Fruit fly (Drosophila melanogaster) whole organism, embryonic: ENCODE data around the gene CG43249.

Experiments used
- ATbp ChIP-seq: fragments of 200-800 bp; sonication (Bioruptor generic); optimal IDR thresholded peaks from 2 replicates; lab custom pipeline; 2017; ENCODE audit warnings: missing biosample characterization, mild to moderate bottlenecking, missing genetic modification characterization, missing genetic modification reagents
- Aef1 ChIP-seq: fragments of 200-800 bp; sonication (Bioruptor generic); IDR thresholded peaks from 3 replicates; pipeline ENCODE4 v1.3.6; 2022; ENCODE audit warnings: missing biosample characterization, missing genetic modification characterization
- Antp ChIP-seq: fragments of 200-800 bp; sonication (Bioruptor generic); optimal IDR thresholded peaks from 3 replicates; lab custom pipeline; 2016; ENCODE audit warnings: missing biosample characterization, missing genetic modification characterization
- Bdp1 ChIP-seq: fragments of 200-800 bp; sonication (Bioruptor generic); optimal IDR thresholded peaks from 3 replicates; lab custom pipeline; 2016; ENCODE audit warnings: missing biosample characterization, missing genetic modification characterization
- Blimp-1 ChIP-seq: fragments of 200-800 bp; sonication (Bioruptor generic); optimal IDR thresholded peaks from 3 replicates; lab custom pipeline; 2018; ENCODE audit warnings: missing biosample characterization, missing genetic modification characterization, mild to moderate bottlenecking, moderate library complexity, missing genetic modification reagents
- Bteb2 ChIP-seq: fragments of 200-800 bp; sonication (Bioruptor generic); optimal IDR thresholded peaks from 2 replicates; lab custom pipeline; 2016; ENCODE audit warnings: missing biosample characterization, missing genetic modification characterization
- CG10274 ChIP-seq: fragments of 200-800 bp; sonication (Bioruptor generic); optimal IDR thresholded peaks from 3 replicates; lab custom pipeline; 2017; ENCODE audit warnings: missing biosample characterization, mild to moderate bottlenecking, missing genetic modification characterization
- CG10366 ChIP-seq: fragments of 200-800 bp; sonication (Bioruptor generic); IDR thresholded peaks from 2 replicates; pipeline ENCODE4 v1.3.6; 2022; ENCODE audit warnings: missing biosample characterization, missing genetic modification characterization
- CG10431 ChIP-seq: fragments of 200-800 bp; sonication (Bioruptor generic); optimal IDR thresholded peaks from 3 replicates; lab custom pipeline; 2018; ENCODE audit warnings: missing biosample characterization, mild to moderate bottlenecking, missing genetic modification characterization
- CG10462 ChIP-seq: fragments of 200-800 bp; sonication (Bioruptor generic); optimal IDR thresholded peaks from 2 replicates; lab custom pipeline; 2016; ENCODE audit warnings: missing biosample characterization, missing genetic modification characterization
- CG11093 ChIP-seq: fragments of 200-800 bp; sonication (Bioruptor generic); IDR thresholded peaks from 3 replicates; pipeline ENCODE4 v1.3.6; 2022; ENCODE audit warnings: missing biosample characterization, missing genetic modification characterization
- CG12071 ChIP-seq: fragments of 200-800 bp; sonication (Bioruptor generic); optimal IDR thresholded peaks from 3 replicates; lab custom pipeline; 2018; ENCODE audit warnings: missing biosample characterization, mild to moderate bottlenecking, missing genetic modification characterization
- CG1233 ChIP-seq: fragments of 200-800 bp; sonication (Bioruptor generic); optimal IDR thresholded peaks from 4 replicates; lab custom pipeline; 2018; ENCODE audit warnings: missing biosample characterization, mild to moderate bottlenecking, missing genetic modification characterization
- CG15514 ChIP-seq: fragments of 200-800 bp; sonication (Bioruptor generic); optimal IDR thresholded peaks from 3 replicates; lab custom pipeline; 2017; ENCODE audit warnings: missing biosample characterization, missing genetic modification characterization, mild to moderate bottlenecking, moderate library complexity, missing genetic modification reagents
- CG1602 ChIP-seq: fragments of 200-800 bp; sonication (Bioruptor generic); optimal IDR thresholded peaks from 3 replicates; lab custom pipeline; 2016; ENCODE audit warnings: missing biosample characterization, missing genetic modification characterization
- CG2116 ChIP-seq: fragments of 200-800 bp; sonication (Bioruptor generic); optimal IDR thresholded peaks from 3 replicates; lab custom pipeline; 2018; ENCODE audit warnings: missing biosample characterization, mild to moderate bottlenecking, missing genetic modification characterization
- CG2202 ChIP-seq: fragments of 200-800 bp; sonication (Bioruptor generic); optimal IDR thresholded peaks from 2 replicates; lab custom pipeline; 2018; ENCODE audit warnings: missing biosample characterization, mild to moderate bottlenecking, missing genetic modification characterization
- CG2875 ChIP-seq: fragments of 200-800 bp; sonication (Bioruptor generic); optimal IDR thresholded peaks from 2 replicates; lab custom pipeline; 2017; ENCODE audit warnings: missing biosample characterization, mild to moderate bottlenecking, missing genetic modification characterization, missing genetic modification reagents
- CG33213 ChIP-seq: fragments of 200-800 bp; sonication (Bioruptor generic); optimal IDR thresholded peaks from 3 replicates; lab custom pipeline; 2016; ENCODE audit warnings: missing biosample characterization, missing genetic modification characterization
- CG4820 ChIP-seq: fragments of 200-800 bp; sonication (Bioruptor generic); optimal IDR thresholded peaks from 3 replicates; lab custom pipeline; 2016; ENCODE audit warnings: missing biosample characterization, missing genetic modification characterization
- CG5245 ChIP-seq: fragments of 200-800 bp; sonication (Bioruptor generic); optimal IDR thresholded peaks from 3 replicates; lab custom pipeline; 2016; ENCODE audit warnings: missing biosample characterization, missing genetic modification characterization
- CG6175 ChIP-seq: fragments of 200-800 bp; sonication (Bioruptor generic); IDR thresholded peaks from 3 replicates; pipeline ENCODE4 v1.3.6; 2022; ENCODE audit warnings: missing biosample characterization, missing genetic modification characterization
- CG6254 ChIP-seq: fragments of 200-800 bp; sonication (Bioruptor generic); optimal IDR thresholded peaks from 3 replicates; lab custom pipeline; 2017; ENCODE audit warnings: mild to moderate bottlenecking, missing biosample characterization, missing genetic modification reagents, missing genetic modification characterization
- CG7745 ChIP-seq: fragments of 200-800 bp; sonication (Bioruptor generic); optimal IDR thresholded peaks from 2 replicates; lab custom pipeline; 2018; ENCODE audit warnings: missing biosample characterization, mild to moderate bottlenecking, missing genetic modification characterization, moderate library complexity
- CG9932 ChIP-seq: fragments of 200-800 bp; sonication (Bioruptor generic); IDR thresholded peaks from 2 replicates; pipeline ENCODE4 v1.3.6; 2022; ENCODE audit warnings: missing biosample characterization, missing genetic modification characterization
- Chrac-16 ChIP-seq: fragments of 200-800 bp; sonication (Bioruptor generic); optimal IDR thresholded peaks from 3 replicates; lab custom pipeline; 2016; ENCODE audit warnings: missing biosample characterization, missing genetic modification characterization
- D19B ChIP-seq: fragments of 200-800 bp; sonication (Bioruptor generic); optimal IDR thresholded peaks from 2 replicates; lab custom pipeline; 2017; ENCODE audit warnings: missing biosample characterization, mild to moderate bottlenecking, missing genetic modification characterization
- Dbx ChIP-seq: fragments of 200-800 bp; sonication (Bioruptor generic); IDR thresholded peaks from 3 replicates; pipeline ENCODE4 v1.3.6; 2022; ENCODE audit warnings: missing biosample characterization, missing genetic modification characterization
- Dip3 ChIP-seq: fragments of 200-800 bp; sonication (Bioruptor generic); optimal IDR thresholded peaks from 3 replicates; lab custom pipeline; 2016; ENCODE audit warnings: missing biosample characterization, missing genetic modification characterization
- Drgx ChIP-seq: fragments of 200-800 bp; sonication (Bioruptor generic); IDR thresholded peaks from 2 replicates; pipeline ENCODE4 v1.3.6; 2022; ENCODE audit warnings: missing biosample characterization, missing genetic modification characterization
- HLH3B ChIP-seq: fragments of 200-800 bp; sonication (Bioruptor generic); IDR thresholded peaks from 2 replicates; pipeline ENCODE4 v1.3.6; 2022; ENCODE audit warnings: missing biosample characterization, missing genetic modification characterization
- HLHmδ ChIP-seq: fragments of 200-800 bp; sonication (Bioruptor generic); optimal IDR thresholded peaks from 2 replicates; lab custom pipeline; 2018; ENCODE audit warnings: missing biosample characterization, mild to moderate bottlenecking, missing genetic modification characterization, moderate library complexity
- Kr ChIP-seq: fragments of 200-800 bp; sonication (Bioruptor generic); optimal IDR thresholded peaks from 2 replicates; lab custom pipeline; 2017; ENCODE audit warnings: missing biosample characterization, mild to moderate bottlenecking, missing genetic modification characterization
- Lhr ChIP-seq: fragments of 200-800 bp; sonication (Bioruptor generic); optimal IDR thresholded peaks from 3 replicates; lab custom pipeline; 2017; ENCODE audit warnings: mild to moderate bottlenecking, missing biosample characterization, missing genetic modification reagents, missing genetic modification characterization
- MESR4 ChIP-seq: fragments of 200-800 bp; sonication (Bioruptor generic); optimal IDR thresholded peaks from 2 replicates; lab custom pipeline; 2018; ENCODE audit warnings: missing biosample characterization, mild to moderate bottlenecking, missing genetic modification characterization, moderate library complexity
- NC2β ChIP-seq: fragments of 200-800 bp; sonication (Bioruptor generic); optimal IDR thresholded peaks from 2 replicates; lab custom pipeline; 2016; ENCODE audit warnings: missing biosample characterization, missing genetic modification characterization
- Sox100B ChIP-seq: fragments of 200-800 bp; sonication (Bioruptor generic); optimal IDR thresholded peaks from 3 replicates; lab custom pipeline; 2018; ENCODE audit warnings: missing biosample characterization, mild to moderate bottlenecking, missing genetic modification characterization
- Sry-β ChIP-seq: fragments of 200-800 bp; sonication (Bioruptor generic); optimal IDR thresholded peaks from 2 replicates; lab custom pipeline; 2018; ENCODE audit warnings: missing biosample characterization, mild to moderate bottlenecking, missing genetic modification characterization, moderate library complexity
- Usf ChIP-seq: fragments of 200-800 bp; sonication (Bioruptor generic); optimal IDR thresholded peaks from 2 replicates; lab custom pipeline; 2017; ENCODE audit warnings: missing genotype, missing biosample characterization, missing genetic modification characterization
- az2 ChIP-seq: fragments of 200-800 bp; sonication (Bioruptor generic); optimal IDR thresholded peaks from 3 replicates; lab custom pipeline; 2016; ENCODE audit warnings: missing biosample characterization, missing genetic modification characterization
- corto ChIP-seq: fragments of 200-800 bp; sonication (Bioruptor generic); optimal IDR thresholded peaks from 2 replicates; lab custom pipeline; 2016; ENCODE audit warnings: missing biosample characterization, mild to moderate bottlenecking, missing genetic modification characterization, moderate library complexity
- cwo ChIP-seq: fragments of 200-800 bp; sonication (Bioruptor generic); optimal IDR thresholded peaks from 3 replicates; lab custom pipeline; 2017; ENCODE audit warnings: missing biosample characterization, missing genetic modification characterization, mild to moderate bottlenecking, moderate library complexity, missing genetic modification reagents
- dimm ChIP-seq: fragments of 200-800 bp; sonication (Bioruptor generic); IDR thresholded peaks from 2 replicates; pipeline ENCODE4 v1.3.6; 2022; ENCODE audit warnings: missing biosample characterization, missing genetic modification characterization
- kah ChIP-seq: fragments of 200-800 bp; sonication (Bioruptor generic); optimal IDR thresholded peaks from 2 replicates; lab custom pipeline; 2018; ENCODE audit warnings: missing biosample characterization, mild to moderate bottlenecking, missing genetic modification characterization
- lilli ChIP-seq: fragments of 200-800 bp; sonication (Bioruptor generic); optimal IDR thresholded peaks from 3 replicates; lab custom pipeline; 2016; ENCODE audit warnings: missing biosample characterization, missing genetic modification characterization
- luna ChIP-seq: fragments of 200-800 bp; sonication (Bioruptor generic); optimal IDR thresholded peaks from 2 replicates; lab custom pipeline; 2016; ENCODE audit warnings: missing biosample characterization, missing genetic modification characterization
- org-1 ChIP-seq: fragments of 200-800 bp; sonication (Bioruptor generic); optimal IDR thresholded peaks from 2 replicates; lab custom pipeline; 2017; ENCODE audit warnings: missing biosample characterization, missing genetic modification characterization
- pfk ChIP-seq: fragments of 200-800 bp; sonication (Bioruptor generic); optimal IDR thresholded peaks from 2 replicates; lab custom pipeline; 2018; ENCODE audit warnings: missing biosample characterization, mild to moderate bottlenecking, missing genetic modification characterization, moderate library complexity
- pita ChIP-seq: fragments of 200-800 bp; sonication (Bioruptor generic); optimal IDR thresholded peaks from 2 replicates; lab custom pipeline; 2017; ENCODE audit warnings: missing biosample characterization, mild to moderate bottlenecking, missing genetic modification characterization
- pnt ChIP-seq: fragments of 200-800 bp; sonication (Bioruptor generic); optimal IDR thresholded peaks from 3 replicates; lab custom pipeline; 2016; ENCODE audit warnings: missing biosample characterization, missing genetic modification characterization
- pros ChIP-seq: fragments of 200-800 bp; sonication (Bioruptor generic); optimal IDR thresholded peaks from 3 replicates; lab custom pipeline; 2019; ENCODE audit warnings: missing biosample characterization, mild to moderate bottlenecking, missing genetic modification characterization, moderate library complexity
- salm ChIP-seq: fragments of 200-800 bp; sonication (Bioruptor generic); optimal IDR thresholded peaks from 2 replicates; lab custom pipeline; 2018; ENCODE audit warnings: missing biosample characterization, mild to moderate bottlenecking, missing genetic modification characterization

CG43249 gene

dm6 chr3L:16309972-16310371 lies 5.9 kb downstream of the CG43249 start (continued):
- TF ChIP-seq CG33213 (GFP tag; lab: Kevin White, UChicago) (no peak), Sry-β (GFP tag; lab: Kevin White, UChicago) (no peak), Aef1 (GFP tag; lab: Robert Waterston, UW) (0 out of 3 replicates have a peak, but pooled peaks have one; percentile 33), CG10274 (no peak), salm (tag; lab: Kevin White, UChicago) (no peak), Chrac-16 (GFP tag; lab: Kevin White, UChicago) (no peak), cwo (GFP tag; lab: Kevin White, UChicago) (peak; percentile 9), ATbp (GFP tag; lab: Kevin White, UChicago) (no peak), Bdp1 (GFP tag; lab: Kevin White, UChicago) (no peak), CG7745 (tag; lab: Kevin White, UChicago) (no peak), Bteb2 (GFP tag; lab: Kevin White, UChicago) (no peak), pita (GFP tag; lab: Kevin White, UChicago) (no peak), luna (no peak), D19B (GFP tag; lab: Kevin White, UChicago) (no peak), dimm (GFP tag; lab: Robert Waterston, UW) (no peak), CG10462 (GFP tag; lab: Kevin White, UChicago) (no peak), CG9932 (peak; percentile 75), pnt (no peak), CG4820 (GFP tag; lab: Kevin White, UChicago) (no peak), Lhr (no peak), CG12071 (GFP tag; lab: Kevin White, UChicago) (no peak), CG15514 (GFP tag; lab: Kevin White, UChicago) (peak; percentile 23), CG6175 (GFP tag; lab: Robert Waterston, UW) (no peak), Drgx (GFP tag; lab: Robert Waterston, UW) (peak; percentile 86), CG11093 (GFP tag; lab: Robert Waterston, UW) (no peak), Sox100B (GFP tag; lab: Kevin White, UChicago) (no peak), CG5245 (GFP tag; lab: Kevin White, UChicago) (no peak), pros (GFP tag; lab: Kevin White, UChicago) (no peak), pfk (GFP tag; lab: Kevin White, UChicago) (no peak), Dip3 (GFP tag; lab: Kevin White, UChicago) (peak; percentile 5), Antp (GFP tag; lab: Kevin White, UChicago) (peak; percentile 5), lilli (peak; percentile 43), CG2202 (tag; lab: Kevin White, UChicago) (no peak), NC2β (no peak), CG2116 (no peak), Usf (GFP tag; lab: Kevin White, UChicago) (no peak), org-1 (GFP tag; lab: Kevin White, UChicago) (peak; percentile 37), CG10366 (GFP tag; lab: Robert Waterston, UW) (0 out of 2 replicates have a peak, but pooled peaks have one; percentile 13), CG10431 (no peak), CG1602 (GFP tag; lab: Kevin White, UChicago) (no peak), az2 (GFP tag; lab: Kevin White, UChicago) (no peak), kah (GFP tag; lab: Kevin White, UChicago) (no peak), CG1233 (GFP tag; lab: Kevin White, UChicago) (no peak), corto (GFP tag; lab: Kevin White, UChicago) (no peak), Blimp-1 (GFP tag; lab: Kevin White, UChicago) (no peak), CG2875 (GFP tag; lab: Kevin White, UChicago) (no peak), HLH3B (GFP tag; lab: Robert Waterston, UW) (peak; percentile 25; the same call in 1 of the 2 replicates), CG6254 (no peak), Dbx (peak; percentile 64), MESR4 (no peak), Kr (GFP tag; lab: Kevin White, UChicago) (no peak), HLHmδ (no peak)
